Fruit fly (Drosophila melanogaster): ENCODE data around the gene CG12091.

- no peak for TF ChIP-seq CG15269 (tag; optimal IDR thresholded peaks at IDR 0.05)
- no peak for TF ChIP-seq CG15073 (GFP tag; optimal IDR thresholded peaks at IDR 0.05)
- no peak for TF ChIP-seq CG12942 (GFP tag; optimal IDR thresholded peaks at IDR 0.05)
- TF ChIP-seq Stat92E (GFP tag; optimal IDR thresholded peaks at IDR 0.05) = no peak
- TF ChIP-seq PHDP (tag; optimal IDR thresholded peaks at IDR 0.05) = no peak
- no peak for TF ChIP-seq CG15696 (tag; optimal IDR thresholded peaks at IDR 0.05)
- TF ChIP-seq CG2199 (GFP tag; IDR thresholded peaks at IDR 0.05) = no peak
- no peak for TF ChIP-seq CG8944 (GFP tag; optimal IDR thresholded peaks at IDR 0.05)
- no peak for TF ChIP-seq lola (GFP tag; optimal IDR thresholded peaks at IDR 0.05)
- no peak for TF ChIP-seq chm (GFP tag; IDR thresholded peaks at IDR 0.05)
- TF ChIP-seq CG6854 (GFP tag; optimal IDR thresholded peaks at IDR 0.05) = no peak
- no peak for TF ChIP-seq CG2116 (GFP tag; optimal IDR thresholded peaks at IDR 0.05)
- no peak for TF ChIP-seq zf30C (GFP tag; optimal IDR thresholded peaks at IDR 0.05)
These were observed 48.1 kb upstream of the CG12091 start for dm6 chr3L:1584781-1585180.
